Worm (Caenorhabditis elegans) whole organism, mixed stage, embryonic: ENCODE data around the gene B0244.10.

Experiments used
- M03D4.4 ChIP-seq: sonication (generic microtip); optimal IDR thresholded peaks from 2 replicates; lab custom pipeline; 2017; ENCODE audit warnings: mild to moderate bottlenecking, missing genetic modification characterization, missing compliant biosample characterization
- bed-3 ChIP-seq: fragments of 200-800 bp; sonication (Bioruptor generic); optimal IDR thresholded peaks from 3 replicates; lab custom pipeline; 2018; ENCODE audit warnings: mild to moderate bottlenecking, missing genetic modification characterization, moderate library complexity, missing compliant biosample characterization
- blmp-1 ChIP-seq: fragments of 150-350 bp; optimal IDR thresholded peaks from 2 replicates; lab custom pipeline; 2014; ENCODE audit warnings: missing biosample characterization, missing genetic modification characterization
- ceh-39 ChIP-seq: fragments of 150-350 bp; optimal IDR thresholded peaks from 2 replicates; lab custom pipeline; 2014; ENCODE audit warnings: missing biosample characterization, missing genetic modification characterization
- ceh-43 ChIP-seq: fragments of 200-800 bp; sonication (Bioruptor generic); optimal IDR thresholded peaks from 2 replicates; lab custom pipeline; 2018; ENCODE audit warnings: mild to moderate bottlenecking, missing genetic modification characterization, moderate library complexity, missing compliant biosample characterization
- ceh-83 ChIP-seq: fragments of 200-800 bp; sonication (Bioruptor generic); optimal IDR thresholded peaks from 2 replicates; lab custom pipeline; 2018; ENCODE audit warnings: mild to moderate bottlenecking, missing genetic modification characterization, missing compliant biosample characterization
- ces-1 ChIP-seq: fragments of 150-350 bp; optimal IDR thresholded peaks from 2 replicates; lab custom pipeline; 2014; ENCODE audit warnings: missing biosample characterization, missing genetic modification reagents, missing genetic modification characterization
- cnd-1 ChIP-seq: fragments of 200-800 bp; sonication (Bioruptor generic); optimal IDR thresholded peaks from 2 replicates; lab custom pipeline; 2018; ENCODE audit warnings: mild to moderate bottlenecking, missing genetic modification characterization, missing compliant biosample characterization
- drap-1 ChIP-seq: fragments of 200-800 bp; sonication (Bioruptor generic); optimal IDR thresholded peaks from 3 replicates; lab custom pipeline; 2018; ENCODE audit warnings: mild to moderate bottlenecking, missing genetic modification characterization, missing compliant biosample characterization
- elt-1 ChIP-seq: sonication (generic microtip); optimal IDR thresholded peaks from 2 replicates; lab custom pipeline; 2017; ENCODE audit warnings: missing genetic modification characterization, mild to moderate bottlenecking, missing compliant biosample characterization, antibody characterized with exemption, moderate library complexity, borderline replicate concordance; ENCODE audit not compliant: insufficient read depth
- elt-3 ChIP-seq: fragments of 150-350 bp; optimal IDR thresholded peaks from 2 replicates; lab custom pipeline; 2014; ENCODE audit warnings: missing biosample characterization, missing genetic modification characterization
- flh-1 ChIP-seq: fragments of 200-800 bp; sonication (Bioruptor generic); optimal IDR thresholded peaks from 2 replicates; lab custom pipeline; 2018; ENCODE audit warnings: mild to moderate bottlenecking, missing genetic modification characterization, moderate library complexity, missing compliant biosample characterization
- ham-2 ChIP-seq: fragments of 200-800 bp; sonication (Bioruptor generic); optimal IDR thresholded peaks from 2 replicates; lab custom pipeline; 2018; ENCODE audit warnings: mild to moderate bottlenecking, missing genetic modification characterization, missing compliant biosample characterization
- hlh-1 ChIP-seq: fragments of 150-350 bp; optimal IDR thresholded peaks from 2 replicates; lab custom pipeline; 2014; ENCODE audit warnings: missing biosample characterization, missing genetic modification reagents, missing genetic modification characterization
- lin-13 ChIP-seq: fragments of 150-350 bp; optimal IDR thresholded peaks from 2 replicates; lab custom pipeline; 2014; ENCODE audit warnings: missing biosample characterization, missing genetic modification characterization
- lin-32 ChIP-seq: fragments of 200-800 bp; sonication (Bioruptor generic); optimal IDR thresholded peaks from 2 replicates; lab custom pipeline; 2018; ENCODE audit warnings: mild to moderate bottlenecking, missing genetic modification characterization, missing compliant biosample characterization
- lsy-2 ChIP-seq: fragments of 150-350 bp; optimal IDR thresholded peaks from 2 replicates; lab custom pipeline; 2014; ENCODE audit warnings: missing biosample characterization, missing genetic modification characterization
- mab-5 ChIP-seq: fragments of 150-350 bp; optimal IDR thresholded peaks from 2 replicates; lab custom pipeline; 2014; ENCODE audit warnings: missing biosample characterization, missing genetic modification characterization
- mep-1 ChIP-seq: fragments of 150-350 bp; optimal IDR thresholded peaks from 2 replicates; lab custom pipeline; 2017; ENCODE audit warnings: missing biosample characterization, missing genetic modification reagents, missing genetic modification characterization, inconsistent platforms
- mls-2 ChIP-seq: sonication (generic microtip); optimal IDR thresholded peaks from 2 replicates; lab custom pipeline; 2016; ENCODE audit warnings: mild to moderate bottlenecking, missing genetic modification characterization, moderate library complexity, missing compliant biosample characterization
- nhr-12 ChIP-seq: fragments of 150-350 bp; optimal IDR thresholded peaks from 2 replicates; lab custom pipeline; 2014; ENCODE audit warnings: missing biosample characterization, missing genetic modification characterization
- nhr-2 ChIP-seq: fragments of 150-350 bp; optimal IDR thresholded peaks from 2 replicates; lab custom pipeline; 2014; ENCODE audit warnings: missing biosample characterization, missing genetic modification characterization
- nhr-237 ChIP-seq: fragments of 150-350 bp; optimal IDR thresholded peaks from 2 replicates; lab custom pipeline; 2014; ENCODE audit warnings: missing biosample characterization, missing genetic modification characterization
- nhr-28 ChIP-seq: fragments of 150-350 bp; optimal IDR thresholded peaks from 2 replicates; lab custom pipeline; 2014; ENCODE audit warnings: missing biosample characterization, missing genetic modification characterization
- nhr-76 ChIP-seq: sonication (generic microtip); optimal IDR thresholded peaks from 2 replicates; lab custom pipeline; 2017; ENCODE audit warnings: missing biosample characterization, missing genetic modification characterization
- pha-4 ChIP-seq: fragments of 150-350 bp; optimal IDR thresholded peaks from 2 replicates; lab custom pipeline; 2018; ENCODE audit warnings: missing biosample characterization, missing genetic modification reagents, missing genetic modification characterization
- sem-2 ChIP-seq: fragments of 200-800 bp; sonication (Bioruptor generic); optimal IDR thresholded peaks from 2 replicates; lab custom pipeline; 2018; ENCODE audit warnings: mild to moderate bottlenecking, missing genetic modification characterization, missing compliant biosample characterization
- snpc-4 ChIP-seq: fragments of 150-350 bp; optimal IDR thresholded peaks from 2 replicates; lab custom pipeline; 2014; ENCODE audit warnings: missing biosample characterization, missing genetic modification characterization
- sptf-1 ChIP-seq: sonication (generic microtip); optimal IDR thresholded peaks from 2 replicates; lab custom pipeline; 2017; ENCODE audit warnings: mild to moderate bottlenecking, missing genetic modification characterization, moderate library complexity, missing compliant biosample characterization
- tbx-8 ChIP-seq: fragments of 200-800 bp; sonication (Bioruptor generic); optimal IDR thresholded peaks from 2 replicates; lab custom pipeline; 2018; ENCODE audit warnings: mild to moderate bottlenecking, missing genetic modification characterization, moderate library complexity, missing compliant biosample characterization
- unc-120 ChIP-seq: sonication (generic microtip); optimal IDR thresholded peaks from 2 replicates; lab custom pipeline; 2017; ENCODE audit warnings: missing genetic modification characterization, missing compliant biosample characterization; ENCODE audit not compliant: poor library complexity, severe bottlenecking
- unc-39 ChIP-seq: fragments of 150-350 bp; optimal IDR thresholded peaks from 2 replicates; lab custom pipeline; 2014; ENCODE audit warnings: missing biosample characterization, missing genetic modification characterization
- unc-62 ChIP-seq: fragments of 150-350 bp; optimal IDR thresholded peaks from 2 replicates; lab custom pipeline; 2014; ENCODE audit warnings: missing biosample characterization, missing genetic modification reagents, missing genetic modification characterization
- zip-8 ChIP-seq: fragments of 150-350 bp; optimal IDR thresholded peaks from 2 replicates; lab custom pipeline; 2014; ENCODE audit warnings: missing biosample characterization, missing genetic modification characterization
- ztf-11 ChIP-seq: fragments of 150-350 bp; optimal IDR thresholded peaks from 2 replicates; lab custom pipeline; 2014; ENCODE audit warnings: missing biosample characterization, missing genetic modification characterization

Gene B0244.10

DNA sequence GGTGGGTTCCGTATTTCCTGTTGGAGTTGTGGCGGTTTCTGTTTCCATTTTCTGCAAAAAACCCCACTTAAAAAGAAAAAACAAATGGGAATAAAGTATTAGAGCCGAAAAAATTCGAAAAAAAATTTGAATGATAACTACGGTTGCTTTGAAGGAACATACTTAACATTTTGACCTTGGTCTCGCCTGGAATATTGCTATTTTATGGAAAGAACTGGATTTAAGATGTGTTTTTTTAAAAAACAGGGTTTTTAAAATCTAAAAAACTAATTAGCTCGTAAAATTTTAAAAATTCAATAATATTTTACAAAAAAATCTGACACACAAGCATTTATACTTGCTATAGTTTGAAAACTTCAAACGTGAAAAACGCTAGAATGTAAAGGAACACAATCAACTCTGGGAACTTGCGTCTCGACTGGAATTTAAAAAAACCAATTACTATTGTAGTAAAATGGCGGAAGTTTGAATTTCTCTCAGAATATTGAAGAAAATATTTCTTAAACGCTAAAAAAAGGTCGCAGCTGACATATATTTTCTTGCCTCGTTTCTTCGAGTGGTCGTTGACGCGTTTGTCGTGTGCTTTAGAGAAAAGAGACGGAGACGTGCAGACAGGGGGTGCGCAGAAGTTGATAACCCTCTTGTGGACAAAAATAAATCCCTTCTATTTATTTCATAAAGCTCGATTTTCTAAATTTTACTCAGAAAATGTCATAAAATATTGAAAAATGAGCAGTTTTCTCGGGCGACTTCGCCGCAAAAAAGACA is 36.8 kb upstream of the B0244.10 start, which contains the start of the genes lgg-3 and rgs-5:
lgg-3 (minus strand) TSS at position 51 of the 768 bp plus-strand sequence.
rgs-5 (plus strand) TSS at position 593 of the 768 bp plus-strand sequence.
- TF ChIP-seq mep-1 (tag; lab: Kevin White, UChicago) (peak; percentile 64), lsy-2 (tag; lab: Kevin White, UChicago) (peak; percentile 31), elt-3 (tag; lab: Kevin White, UChicago) (no peak), ces-1 (GFP tag; lab: Kevin White, UChicago) (peak; percentile 34), nhr-12 (no peak), hlh-1 (peak; percentile 34)
- TF ChIP-seq, all 35 proteins: peak for 4

DNA sequence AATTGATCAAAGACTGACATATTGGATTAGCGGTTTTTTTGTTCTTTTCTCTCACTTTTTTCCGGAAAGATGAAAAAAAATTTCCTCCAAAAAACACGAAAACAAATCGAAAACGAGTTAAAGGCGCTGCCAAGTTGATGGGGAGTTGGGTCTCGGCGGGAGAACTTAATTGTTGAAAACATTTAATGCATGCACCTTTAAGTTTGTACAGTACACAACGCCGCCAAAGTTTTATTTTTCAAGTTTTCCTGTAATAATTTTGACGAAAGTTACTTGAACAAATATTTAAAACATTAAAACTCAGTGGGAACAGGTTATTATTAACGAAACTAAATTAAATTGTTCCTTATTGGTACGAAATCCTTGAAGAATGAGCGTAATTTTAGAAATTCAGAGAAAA is 33.5 kb upstream of the B0244.10 start:
- no peak for TF ChIP-seq flh-1 (GFP tag; lab: Kevin White, UChicago)
- no peak for TF ChIP-seq sem-2 (GFP tag; lab: Kevin White, UChicago)
- TF ChIP-seq blmp-1, result no peak
- TF ChIP-seq drap-1 (GFP tag; lab: Kevin White, UChicago), result no peak
- TF ChIP-seq nhr-28 (tag; lab: Kevin White, UChicago), result no peak
- no peak for TF ChIP-seq tbx-8 (GFP tag; lab: Kevin White, UChicago)
- TF ChIP-seq unc-120 (tag; lab: Kevin White, UChicago), result no peak
- no peak for TF ChIP-seq M03D4.4 (tag; lab: Kevin White, UChicago)
- TF ChIP-seq hlh-1, result no peak
- no peak for TF ChIP-seq ces-1 (GFP tag; lab: Kevin White, UChicago)
- no peak for TF ChIP-seq nhr-2 (tag; lab: Kevin White, UChicago)

DNA sequence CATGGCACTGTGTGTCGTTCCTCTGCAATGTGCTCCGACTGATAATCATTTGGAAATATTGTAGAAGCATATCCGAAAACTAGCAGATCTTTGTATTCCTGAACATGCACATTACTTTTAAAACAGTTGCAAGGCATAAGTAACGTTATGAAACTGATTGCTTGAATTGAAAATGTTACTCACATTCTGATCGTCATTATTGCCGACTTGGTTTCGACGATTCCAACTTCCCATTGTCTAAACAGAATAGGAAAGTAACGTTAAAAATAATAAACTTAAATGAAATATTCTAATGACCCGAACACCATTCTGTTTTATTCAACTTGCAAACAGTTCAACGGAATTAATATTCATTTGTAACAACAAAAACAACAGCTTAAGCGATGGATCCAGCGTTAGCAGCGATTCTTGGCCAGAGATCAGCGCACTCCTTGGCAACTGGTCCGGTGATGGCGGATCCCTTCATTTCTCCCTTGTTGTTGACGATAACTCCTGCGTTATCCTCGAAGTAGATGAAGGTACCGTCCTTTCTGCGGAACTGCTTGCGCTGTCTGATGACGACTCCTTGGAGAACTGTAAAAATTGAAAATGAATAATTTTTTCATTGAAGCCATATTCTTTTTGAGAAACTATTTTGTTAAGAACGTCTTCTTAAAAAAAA is 29.6 kb upstream of the B0244.10 start, which contains the start of gene swp-1:
swp-1 (minus strand) TSS at position 298 of the 661 bp plus-strand sequence.
- TF ChIP-seq lsy-2 (tag; lab: Kevin White, UChicago) (no peak), nhr-237 (tag; lab: Kevin White, UChicago) (no peak), blmp-1 (no peak)

DNA sequence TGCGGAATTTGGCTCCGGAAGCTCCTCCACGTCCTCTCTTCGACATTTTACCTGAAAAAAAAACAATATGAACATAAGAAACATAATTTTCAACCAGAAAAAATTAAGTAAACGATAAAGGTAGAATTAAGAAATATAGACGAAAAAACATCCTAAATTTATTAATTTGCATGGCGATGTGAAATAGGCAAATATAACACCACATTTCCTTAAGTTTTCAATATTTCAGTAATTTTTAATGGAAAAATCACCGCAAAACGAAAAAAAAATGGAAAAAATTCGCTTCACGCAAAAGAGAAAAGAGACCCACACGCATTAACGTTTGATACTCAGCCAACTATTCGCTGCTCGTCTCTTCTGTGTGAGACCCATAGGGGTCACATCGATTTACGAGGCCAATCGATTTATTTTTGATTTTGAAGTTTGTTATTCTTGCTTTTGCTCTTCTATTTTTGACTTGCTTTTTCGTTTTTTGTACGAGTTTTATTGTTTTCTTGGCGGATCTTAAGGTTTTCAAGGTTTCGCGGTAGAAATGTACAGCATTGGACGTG is 28.8 kb upstream of the B0244.10 start, which contains the start of gene rpl-23:
rpl-23 (minus strand) TSS at position 51 of the 551 bp plus-strand sequence.
- TF ChIP-seq zip-8 (tag; lab: Kevin White, UChicago) (no peak), flh-1 (GFP tag; lab: Kevin White, UChicago) (no peak), ztf-11 (tag; lab: Kevin White, UChicago) (peak; percentile 37), nhr-12 (no peak), sptf-1 (tag; lab: Kevin White, UChicago) (peak; percentile 62), pha-4 (tag; lab: Kevin White, UChicago) (peak; percentile 93), mep-1 (tag; lab: Kevin White, UChicago) (peak; percentile 98), drap-1 (GFP tag; lab: Kevin White, UChicago) (no peak), nhr-28 (tag; lab: Kevin White, UChicago) (no peak), tbx-8 (GFP tag; lab: Kevin White, UChicago) (no peak), cnd-1 (tag; lab: Kevin White, UChicago) (no peak), ceh-39 (tag; lab: Kevin White, UChicago) (peak; percentile 97), mls-2 (tag; lab: Kevin White, UChicago) (peak; percentile 33), elt-3 (tag; lab: Kevin White, UChicago) (peak; percentile 12), sem-2 (GFP tag; lab: Kevin White, UChicago) (no peak), snpc-4 (no peak), ces-1 (GFP tag; lab: Kevin White, UChicago) (peak; percentile 90), unc-39 (tag; lab: Kevin White, UChicago) (no peak), ceh-43 (GFP tag; lab: Kevin White, UChicago) (no peak), unc-120 (tag; lab: Kevin White, UChicago) (peak; percentile 92), nhr-76 (tag; lab: Kevin White, UChicago) (no peak), ham-2 (GFP tag; lab: Kevin White, UChicago) (no peak), bed-3 (GFP tag; lab: Kevin White, UChicago) (no peak), lin-13 (tag; lab: Kevin White, UChicago) (peak; percentile 92), elt-1 (tag; lab: Kevin White, UChicago) (no peak), unc-62 (GFP tag; lab: Kevin White, UChicago) (peak; percentile 66), hlh-1 (peak; percentile 90), nhr-237 (tag; lab: Kevin White, UChicago) (peak; percentile 94), lsy-2 (tag; lab: Kevin White, UChicago) (peak; percentile 89), blmp-1 (no peak), M03D4.4 (tag; lab: Kevin White, UChicago) (no peak), lin-32 (no peak), nhr-2 (tag; lab: Kevin White, UChicago) (no peak), ceh-83 (GFP tag; lab: Kevin White, UChicago) (no peak), mab-5 (tag; lab: Kevin White, UChicago) (peak; percentile 85)
